Worm (Caenorhabditis elegans): Measurements from ENCODE around the gene Y62E10A.23.

The Y62E10A.23 gene

ce11 chrIV:13369120-13369842, 16.8 kb upstream of the Y62E10A.23 start, which contains the start of gene agt-1:
Gene agt-1 (minus strand): TSS chrIV:13369412.
- no peak for TF ChIP-seq hlh-26 (GFP tag; conservative IDR thresholded peaks at IDR 0.05)
- no peak for TF ChIP-seq Y67H2A.10 (GFP tag; conservative IDR thresholded peaks at IDR 0.05)
- TF ChIP-seq nhr-90 (tag; optimal IDR thresholded peaks at IDR 0.05) = no peak
- TF ChIP-seq ztf-26 (tag; optimal IDR thresholded peaks at IDR 0.05) = no peak
- no peak for TF ChIP-seq hlh-12 (tag; optimal IDR thresholded peaks at IDR 0.05)
- no peak for TF ChIP-seq ztf-25 (GFP tag; IDR thresholded peaks at IDR 0.05)
- TF ChIP-seq dpl-1 (GFP tag; optimal IDR thresholded peaks at IDR 0.05) = no peak
- no peak for TF ChIP-seq madf-10 (tag; optimal IDR thresholded peaks at IDR 0.05)
- TF ChIP-seq xnd-1 (tag; optimal IDR thresholded peaks at IDR 0.05) = peak; percentile 31
- no peak for TF ChIP-seq nhr-179 (tag; optimal IDR thresholded peaks at IDR 0.05)
- TF ChIP-seq efl-1 (GFP tag; optimal IDR thresholded peaks at IDR 0.05) = no peak
- no peak for TF ChIP-seq lin-40 (tag; optimal IDR thresholded peaks at IDR 0.05)
- no peak for TF ChIP-seq ama-1 (optimal IDR thresholded peaks at IDR 0.05)
- peak in 1 of 2 experiments; percentile 60 for TF ChIP-seq ama-1 (GFP tag; optimal IDR thresholded peaks at IDR 0.05)
- no peak for TF ChIP-seq F39B2.1 (GFP tag; IDR thresholded peaks at IDR 0.05)
- TF ChIP-seq somi-1 (GFP tag; optimal IDR thresholded peaks at IDR 0.05) = no peak
- peak; percentile 69 for TF ChIP-seq Y56A3A.18 (GFP tag; IDR thresholded peaks at IDR 0.05)
- no peak for TF ChIP-seq C17E4.6 (GFP tag; IDR thresholded peaks at IDR 0.05)
- TF ChIP-seq snpc-1.3 (tag; optimal IDR thresholded peaks at IDR 0.05; ENCODE audit: insufficient read depth) = no peak
- peak; percentile 43 for TF ChIP-seq repo-1 (tag; optimal IDR thresholded peaks at IDR 0.05)
- TF ChIP-seq akir-1 (GFP tag; optimal IDR thresholded peaks at IDR 0.05) = no peak
- no peak for TF ChIP-seq K11D2.4 (GFP tag; IDR thresholded peaks at IDR 0.05)
- no peak for TF ChIP-seq snpc-4 (GFP tag; optimal IDR thresholded peaks at IDR 0.05)
- peak in 2 of 4 experiments; percentile 40 to 71 for TF ChIP-seq snpc-4 (tag; optimal IDR thresholded peaks at IDR 0.05)
- peak; percentile 68 for TF ChIP-seq B0336.3 (GFP tag; IDR thresholded peaks at IDR 0.05)
- no peak for TF ChIP-seq Y79H2A.3 (GFP tag; conservative IDR thresholded peaks at IDR 0.05)
- TF ChIP-seq lin-26 (GFP tag; IDR thresholded peaks at IDR 0.05) = peak; percentile 54; the same call in 1 of the 2 replicates
- no peak for TF ChIP-seq let-607 (tag; optimal IDR thresholded peaks at IDR 0.05)
- no peak for TF ChIP-seq pha-4 (tag; optimal IDR thresholded peaks at IDR 0.05)
- no peak for TF ChIP-seq F55B11.4 (tag; optimal IDR thresholded peaks at IDR 0.05; ENCODE audit: borderline replicate concordance, insufficient read depth)
- TF ChIP-seq ceh-58 (GFP tag; IDR thresholded peaks at IDR 0.05) = 0 out of 2 replicates have a peak, but pooled peaks have one; percentile 27
- TF ChIP-seq rec-8 (tag; optimal IDR thresholded peaks at IDR 0.05) = no peak
- no peak for TF ChIP-seq ceh-27 (GFP tag; optimal IDR thresholded peaks at IDR 0.05)
- no peak for TF ChIP-seq nfya-1 (tag; optimal IDR thresholded peaks at IDR 0.05; ENCODE audit: borderline replicate concordance, insufficient read depth)
- TF ChIP-seq rcor-1 (GFP tag; IDR thresholded peaks at IDR 0.05) = peak; percentile 64
- TF ChIP-seq zim-3 (tag; optimal IDR thresholded peaks at IDR 0.05) = no peak
- TF ChIP-seq let-526 (GFP tag; IDR thresholded peaks at IDR 0.05) = no peak
- TF ChIP-seq madf-3 (GFP tag; IDR thresholded peaks at IDR 0.05) = no peak
- no peak for TF ChIP-seq K12H6.12 (tag; optimal IDR thresholded peaks at IDR 0.05)
- no peak for TF ChIP-seq sdz-38 (tag; optimal IDR thresholded peaks at IDR 0.05)
- no peak for TF ChIP-seq F49E8.2 (tag; optimal IDR thresholded peaks at IDR 0.05; ENCODE audit: insufficient read depth)
- TF ChIP-seq cebp-2 (GFP tag; IDR thresholded peaks at IDR 0.05) = peak; percentile 89
- peak; percentile 87 for TF ChIP-seq ekl-4 (GFP tag; IDR thresholded peaks at IDR 0.05)
- TF ChIP-seq F57A8.1 (GFP tag; optimal IDR thresholded peaks at IDR 0.05) = no peak
- TF ChIP-seq mel-28 (tag; optimal IDR thresholded peaks at IDR 0.05; ENCODE audit: borderline replicate concordance) = no peak
- TF ChIP-seq chd-7 (tag; optimal IDR thresholded peaks at IDR 0.05) = peak; percentile 31
- peak; percentile 60 for TF ChIP-seq pbrm-1 (GFP tag; IDR thresholded peaks at IDR 0.05)
- TF ChIP-seq nhr-27 (tag; optimal IDR thresholded peaks at IDR 0.05) = no peak

Data from whole organism, young adult.